Fruit fly (Drosophila melanogaster) whole organism, prepupa: ENCODE measurements around the gene CG43391.
A peak's percentile ranks its signal among the peaks of the same experiment; 100 is the strongest.

ENCODE experiments used
- CG32006 ChIP-seq: fragments of 200-800 bp; sonication (Bioruptor generic); optimal IDR thresholded peaks from 3 replicates; lab custom pipeline; 2017; ENCODE audit warnings: missing biosample characterization, mild to moderate bottlenecking, missing genetic modification characterization
- CG3919 ChIP-seq: fragments of 200-800 bp; sonication (Bioruptor generic); optimal IDR thresholded peaks from 3 replicates; lab custom pipeline; 2016; ENCODE audit warnings: missing biosample characterization, missing genetic modification characterization
- CG7368 ChIP-seq: fragments of 200-800 bp; sonication (Bioruptor generic); optimal IDR thresholded peaks from 3 replicates; lab custom pipeline; 2016; ENCODE audit warnings: missing biosample characterization, missing genetic modification characterization
- CG8319 ChIP-seq: fragments of 200-800 bp; sonication (Bioruptor generic); optimal IDR thresholded peaks from 3 replicates; lab custom pipeline; 2016; ENCODE audit warnings: missing biosample characterization, missing genetic modification characterization
- Eip78C ChIP-seq: fragments of 200-800 bp; sonication (Bioruptor generic); peaks from one replicate; lab custom pipeline; 2016; ENCODE audit warnings: missing biosample characterization, missing genetic modification characterization
- Lpt ChIP-seq: fragments of 200-800 bp; sonication (Bioruptor generic); optimal IDR thresholded peaks from 3 replicates; lab custom pipeline; 2016; ENCODE audit warnings: missing biosample characterization, missing genetic modification characterization
- OdsH ChIP-seq: fragments of 200-800 bp; sonication (Bioruptor generic); optimal IDR thresholded peaks from 3 replicates; lab custom pipeline; 2016; ENCODE audit warnings: missing biosample characterization, missing genetic modification characterization
- fkh ChIP-seq: fragments of 200-800 bp; sonication (Bioruptor generic); optimal IDR thresholded peaks from 3 replicates; lab custom pipeline; 2017; ENCODE audit warnings: missing biosample characterization, mild to moderate bottlenecking, missing genetic modification characterization, moderate library complexity
- pdm3 ChIP-seq: fragments of 200-800 bp; sonication (Bioruptor generic); optimal IDR thresholded peaks from 3 replicates; lab custom pipeline; 2016; ENCODE audit warnings: missing biosample characterization, missing genetic modification characterization
- ss ChIP-seq, 2 experiments: fragments of 200-800 bp; sonication (Bioruptor generic); optimal IDR thresholded peaks; 2 replicates in 1 of 2; 3 replicates in 1 of 2; lab custom pipeline; 2017 to 2018; ENCODE audit warnings: mild to moderate bottlenecking in 2 of 2, missing biosample characterization in 2 of 2, missing genetic modification characterization in 2 of 2, moderate library complexity in 1 of 2
- topi ChIP-seq: fragments of 200-800 bp; sonication (Bioruptor generic); optimal IDR thresholded peaks from 3 replicates; lab custom pipeline; 2016; ENCODE audit warnings: missing biosample characterization, missing genetic modification characterization

- TF ChIP-seq Lpt (GFP tag; lab: Kevin White, UChicago) (peak; percentile 67), fkh (no peak), CG32006 (GFP tag; lab: Kevin White, UChicago) (peak; percentile 83), CG3919 (GFP tag; lab: Kevin White, UChicago) (peak; percentile 79), CG8319 (GFP tag; lab: Kevin White, UChicago) (peak; percentile 69), Eip78C (peak; percentile 95), ss (GFP tag; optimal IDR thresholded peaks at IDR 0.05; lab: Kevin White, UChicago) (peak; percentile 81 to 89), pdm3 (peak; percentile 82), topi (GFP tag; lab: Kevin White, UChicago) (peak; percentile 87), OdsH (GFP tag; lab: Kevin White, UChicago) (peak; percentile 77), CG7368 (GFP tag; lab: Kevin White, UChicago) (peak; percentile 84)
Observed at dm6 chr3L:11587720-11588580, 7.1 kb upstream of the CG43391 start, which contains the start of gene rt.
